Fruit fly (Drosophila melanogaster) whole organism, embryonic: ENCODE data around the gene CG14383.
A peak's percentile ranks its signal among the peaks of the same experiment; 100 is the strongest.

ENCODE experiments used
- Aef1 ChIP-seq: fragments of 200-800 bp; sonication (Bioruptor generic); IDR thresholded peaks from 3 replicates; pipeline ENCODE4 v1.3.6; 2022; ENCODE audit warnings: missing biosample characterization, missing genetic modification characterization
- CG10321 ChIP-seq: fragments of 200-800 bp; sonication (Bioruptor generic); IDR thresholded peaks from 2 replicates; pipeline ENCODE4 v1.3.6; 2022; ENCODE audit warnings: missing biosample characterization, missing genetic modification characterization
- CG10543 ChIP-seq: fragments of 200-800 bp; sonication (Bioruptor generic); optimal IDR thresholded peaks from 3 replicates; lab custom pipeline; 2017; ENCODE audit warnings: missing biosample characterization, mild to moderate bottlenecking, missing genetic modification characterization, moderate library complexity
- CG14014 ChIP-seq: fragments of 200-800 bp; sonication (Bioruptor generic); IDR thresholded peaks from 2 replicates; pipeline ENCODE4 v1.3.6; 2022; ENCODE audit warnings: missing biosample characterization, missing genetic modification characterization
- CG14710 ChIP-seq: fragments of 200-800 bp; sonication (Bioruptor generic); optimal IDR thresholded peaks from 3 replicates; lab custom pipeline; 2019; ENCODE audit warnings: missing biosample characterization, mild to moderate bottlenecking, missing genetic modification characterization, moderate library complexity
- CG17359 ChIP-seq: fragments of 200-800 bp; sonication (Bioruptor generic); optimal IDR thresholded peaks from 3 replicates; lab custom pipeline; 2018; ENCODE audit warnings: missing biosample characterization, mild to moderate bottlenecking, missing genetic modification characterization, moderate library complexity
- CG17385 ChIP-seq: fragments of 200-800 bp; sonication (Bioruptor generic); optimal IDR thresholded peaks from 3 replicates; lab custom pipeline; 2018; ENCODE audit warnings: missing biosample characterization, mild to moderate bottlenecking, missing genetic modification characterization
- CG17912 ChIP-seq: fragments of 200-800 bp; sonication (Bioruptor generic); optimal IDR thresholded peaks from 2 replicates; lab custom pipeline; 2018; ENCODE audit warnings: missing biosample characterization, mild to moderate bottlenecking, missing genetic modification characterization
- CG2129 ChIP-seq: fragments of 200-800 bp; sonication (Bioruptor generic); IDR thresholded peaks from 2 replicates; pipeline ENCODE4 v1.3.6; 2022; ENCODE audit warnings: missing biosample characterization, missing genetic modification characterization; ENCODE audit not compliant: partially characterized antibody
- CG3163 ChIP-seq: fragments of 200-800 bp; sonication (Bioruptor generic); optimal IDR thresholded peaks from 3 replicates; lab custom pipeline; 2016; ENCODE audit warnings: missing biosample characterization, missing genetic modification characterization
- CG34224 ChIP-seq: fragments of 200-800 bp; sonication (Bioruptor generic); IDR thresholded peaks from 3 replicates; pipeline ENCODE4 v1.3.6; 2022; ENCODE audit warnings: missing biosample characterization, missing genetic modification characterization; ENCODE audit not compliant: partially characterized antibody
- CG6272 ChIP-seq: fragments of 200-800 bp; sonication (Bioruptor generic); IDR thresholded peaks from 2 replicates; pipeline ENCODE4 v1.3.6; 2022; ENCODE audit warnings: missing biosample characterization, missing genetic modification characterization
- CG7786 ChIP-seq: fragments of 200-800 bp; sonication (Bioruptor generic); optimal IDR thresholded peaks from 2 replicates; lab custom pipeline; 2016; ENCODE audit warnings: missing biosample characterization, missing genetic modification characterization
- CG7928 ChIP-seq: fragments of 200-800 bp; sonication (Bioruptor generic); optimal IDR thresholded peaks from 2 replicates; lab custom pipeline; 2017; ENCODE audit warnings: missing biosample characterization, mild to moderate bottlenecking, missing genetic modification characterization
- CG9609 ChIP-seq: fragments of 200-800 bp; sonication (Bioruptor generic); optimal IDR thresholded peaks from 3 replicates; lab custom pipeline; 2016; ENCODE audit warnings: missing biosample characterization, missing genetic modification characterization
- CG9817 ChIP-seq: fragments of 200-800 bp; sonication (Bioruptor generic); optimal IDR thresholded peaks from 2 replicates; lab custom pipeline; 2018; ENCODE audit warnings: missing biosample characterization, mild to moderate bottlenecking, missing genetic modification characterization, moderate library complexity
- Chrac-16 ChIP-seq: fragments of 200-800 bp; sonication (Bioruptor generic); optimal IDR thresholded peaks from 3 replicates; lab custom pipeline; 2016; ENCODE audit warnings: missing biosample characterization, missing genetic modification characterization
- CkIIα-i1 ChIP-seq: fragments of 200-800 bp; sonication (Bioruptor generic); IDR thresholded peaks from 2 replicates; pipeline ENCODE4 v1.3.6; 2022; ENCODE audit warnings: missing biosample characterization, missing genetic modification characterization
- Deaf1 ChIP-seq: fragments of 200-800 bp; optimal IDR thresholded peaks from 3 replicates; lab custom pipeline; 2019; ENCODE audit warnings: missing biosample characterization, mild to moderate bottlenecking, missing genetic modification characterization, moderate library complexity
- Elba2 ChIP-seq: fragments of 200-800 bp; sonication (Bioruptor generic); optimal IDR thresholded peaks from 3 replicates; lab custom pipeline; 2016; ENCODE audit warnings: missing biosample characterization, missing genetic modification characterization
- H15 ChIP-seq: fragments of 200-800 bp; sonication (Bioruptor generic); IDR thresholded peaks from 3 replicates; pipeline ENCODE4 v1.3.6; 2022; ENCODE audit warnings: missing biosample characterization, missing genetic modification characterization
- HHEX ChIP-seq: fragments of 200-800 bp; sonication (Bioruptor generic); optimal IDR thresholded peaks from 3 replicates; lab custom pipeline; 2017; ENCODE audit warnings: missing biosample characterization, mild to moderate bottlenecking, missing genetic modification characterization, missing genetic modification reagents
- Hsf ChIP-seq: fragments of 200-800 bp; sonication (Bioruptor generic); optimal IDR thresholded peaks from 3 replicates; lab custom pipeline; 2016; ENCODE audit warnings: missing biosample characterization, missing genetic modification characterization
- Jarid2 ChIP-seq: fragments of 200-800 bp; sonication (Bioruptor generic); optimal IDR thresholded peaks from 3 replicates; lab custom pipeline; 2017; ENCODE audit warnings: mild to moderate bottlenecking, missing biosample characterization, missing genetic modification reagents, missing genetic modification characterization
- Med ChIP-seq: fragments of 200-800 bp; sonication (Bioruptor generic); peaks from one replicate; lab custom pipeline; 2016; ENCODE audit warnings: missing biosample characterization, missing genetic modification characterization, mild to moderate bottlenecking, inconsistent platforms, moderate library complexity
- Myb ChIP-seq: fragments of 200-800 bp; sonication (Bioruptor generic); optimal IDR thresholded peaks from 2 replicates; lab custom pipeline; 2016; ENCODE audit warnings: missing biosample characterization, missing genetic modification characterization
- NfI ChIP-seq: fragments of 200-800 bp; sonication (Bioruptor generic); optimal IDR thresholded peaks from 3 replicates; lab custom pipeline; 2018; ENCODE audit warnings: missing biosample characterization, mild to moderate bottlenecking, missing genetic modification characterization, moderate library complexity
- Usf ChIP-seq: fragments of 200-800 bp; sonication (Bioruptor generic); optimal IDR thresholded peaks from 2 replicates; lab custom pipeline; 2017; ENCODE audit warnings: missing genotype, missing biosample characterization, missing genetic modification characterization
- Vsx1 ChIP-seq: fragments of 200-800 bp; sonication (Bioruptor generic); optimal IDR thresholded peaks from 2 replicates; lab custom pipeline; 2017; ENCODE audit warnings: missing biosample characterization, mild to moderate bottlenecking, missing genetic modification characterization, missing genetic modification reagents
- ato ChIP-seq: fragments of 200-800 bp; sonication (Bioruptor generic); IDR thresholded peaks from 2 replicates; pipeline ENCODE4 v1.3.6; 2022; ENCODE audit warnings: missing biosample characterization, missing genetic modification characterization; ENCODE audit not compliant: partially characterized antibody
- bigmax ChIP-seq: fragments of 200-800 bp; sonication (Bioruptor generic); optimal IDR thresholded peaks from 2 replicates; lab custom pipeline; 2018; ENCODE audit warnings: missing biosample characterization, mild to moderate bottlenecking, missing genetic modification characterization
- ci ChIP-seq: fragments of 200-800 bp; sonication (Bioruptor generic); IDR thresholded peaks from 3 replicates; pipeline ENCODE4 v1.3.6; 2022; ENCODE audit warnings: missing biosample characterization, missing genetic modification characterization
- corto ChIP-seq: fragments of 200-800 bp; sonication (Bioruptor generic); optimal IDR thresholded peaks from 2 replicates; lab custom pipeline; 2016; ENCODE audit warnings: missing biosample characterization, mild to moderate bottlenecking, missing genetic modification characterization, moderate library complexity
- dpn ChIP-seq, 2 experiments: fragments of 200-800 bp; sonication (Bioruptor generic); optimal IDR thresholded peaks; 3 replicates each; lab custom pipeline; 2016; ENCODE audit warnings: missing biosample characterization in 2 of 2, missing genetic modification characterization in 2 of 2
- en ChIP-seq: fragments of 200-800 bp; sonication (Bioruptor generic); optimal IDR thresholded peaks from 2 replicates; lab custom pipeline; 2016; ENCODE audit warnings: missing biosample characterization, missing genetic modification characterization
- fru ChIP-seq: fragments of >200 bp; optimal IDR thresholded peaks from 2 replicates; lab custom pipeline; 2017
- insv ChIP-seq, 2 experiments: fragments of 200-800 bp; sonication (Bioruptor generic); optimal IDR thresholded peaks; 3 replicates each; lab custom pipeline; 2016 to 2018; ENCODE audit warnings: missing biosample characterization in 2 of 2, missing genetic modification characterization in 2 of 2
- klu ChIP-seq: fragments of 200-800 bp; sonication (Bioruptor generic); IDR thresholded peaks from 2 replicates; pipeline ENCODE4 v1.3.6; 2022; ENCODE audit warnings: missing biosample characterization, missing genetic modification characterization
- lmd ChIP-seq: fragments of 200-800 bp; sonication (Bioruptor generic); IDR thresholded peaks from 2 replicates; pipeline ENCODE4 v1.3.6; 2022; ENCODE audit warnings: missing biosample characterization, missing genetic modification characterization
- onecut ChIP-seq: fragments of 200-800 bp; sonication (Bioruptor generic); IDR thresholded peaks from 2 replicates; pipeline ENCODE4 v1.3.6; 2022; ENCODE audit warnings: missing biosample characterization, missing genetic modification characterization
- pan ChIP-seq, 4 experiments: fragments of >200 bp in 3 of 4; fragments of 200-800 bp in 1 of 4; sonication (Bioruptor generic) in 1 of 4; optimal IDR thresholded peaks in 3 of 4; IDR thresholded peaks in 1 of 4; 2 replicates each; pipeline versions ENCODE4 v1.3.6 to Lab custom; 2017 to 2022; ENCODE audit warnings: missing biosample characterization in 2 of 4, missing genetic modification characterization in 2 of 4, mixed read lengths in 1 of 4
- phol ChIP-seq: fragments of 200-800 bp; sonication (Bioruptor generic); optimal IDR thresholded peaks from 3 replicates; lab custom pipeline; 2018; ENCODE audit warnings: missing biosample characterization, mild to moderate bottlenecking, missing genetic modification characterization, moderate library complexity
- pzg ChIP-seq: fragments of 200-800 bp; sonication (Bioruptor generic); optimal IDR thresholded peaks from 3 replicates; lab custom pipeline; 2018; ENCODE audit warnings: missing biosample characterization, mild to moderate bottlenecking, missing genetic modification characterization, moderate library complexity
- ssp ChIP-seq: fragments of 200-800 bp; sonication (Bioruptor generic); IDR thresholded peaks from 2 replicates; pipeline ENCODE4 v1.3.6; 2022; ENCODE audit warnings: missing biosample characterization, missing genetic modification characterization
- sug ChIP-seq: fragments of 200-800 bp; optimal IDR thresholded peaks from 2 replicates; lab custom pipeline; 2019; ENCODE audit warnings: missing biosample characterization, mild to moderate bottlenecking, missing genetic modification characterization, moderate library complexity
- tap ChIP-seq: fragments of 200-800 bp; optimal IDR thresholded peaks from 3 replicates; lab custom pipeline; 2019; ENCODE audit warnings: missing biosample characterization, mild to moderate bottlenecking, missing genetic modification characterization, moderate library complexity
- ttk ChIP-seq: fragments of 200-800 bp; sonication (Bioruptor generic); IDR thresholded peaks from 2 replicates; pipeline ENCODE4 v2.1.2; 2022; ENCODE audit warnings: missing biosample characterization, missing genetic modification characterization
- tx ChIP-seq: fragments of 200-800 bp; sonication (Bioruptor generic); optimal IDR thresholded peaks from 2 replicates; lab custom pipeline; 2016; ENCODE audit warnings: missing biosample characterization, missing genetic modification characterization

The CG14383 gene

dm6 chr3R:12960929-12961855 lies 27.1 kb downstream of the CG14383 start, which contains the start of gene Spc25 (continued):
- 0 out of 2 replicates have a peak, but pooled peaks have one; percentile 20 for TF ChIP-seq CG14014
- TF ChIP-seq Med, result peak; percentile 94
- TF ChIP-seq CG34224 (GFP tag; lab: Robert Waterston, UW), result peak; percentile 93
- no peak for TF ChIP-seq CG10543 (GFP tag; lab: Kevin White, UChicago)
- TF ChIP-seq CG9817 (tag; lab: Kevin White, UChicago), result peak; percentile 33
- TF ChIP-seq corto (GFP tag; lab: Kevin White, UChicago), result no peak
- TF ChIP-seq tx (GFP tag; lab: Kevin White, UChicago), result peak; percentile 60
- TF ChIP-seq H15 (GFP tag; lab: Robert Waterston, UW), result peak; percentile 63; the same call in 1 of the 3 replicates
- TF ChIP-seq ssp, result peak; percentile 43
- peak; percentile 64 for TF ChIP-seq Hsf (GFP tag; lab: Kevin White, UChicago)
- no peak for TF ChIP-seq tap (tag; lab: Kevin White, UChicago)
- TF ChIP-seq ato (GFP tag; lab: Robert Waterston, UW), result peak; percentile 95
- no peak for TF ChIP-seq NfI (GFP tag; lab: Kevin White, UChicago)
- no peak for TF ChIP-seq CG10321 (GFP tag; lab: Robert Waterston, UW)
- no peak for TF ChIP-seq Vsx1 (GFP tag; lab: Kevin White, UChicago)
- TF ChIP-seq Aef1 (GFP tag; lab: Robert Waterston, UW), result no peak
- TF ChIP-seq CG14710 (tag; lab: Kevin White, UChicago), result peak; percentile 58
- TF ChIP-seq Jarid2 (GFP tag; lab: Kevin White, UChicago), result no peak
- no peak for TF ChIP-seq CG7928 (GFP tag; lab: Kevin White, UChicago)
- peak; percentile 27; the same call in 1 of the 3 replicates for TF ChIP-seq ci
- TF ChIP-seq Usf (GFP tag; lab: Kevin White, UChicago), result no peak
- TF ChIP-seq CG17385, result no peak
- peak; percentile 37 for TF ChIP-seq CG7786 (GFP tag; lab: Kevin White, UChicago)
- no peak for TF ChIP-seq pan (optimal IDR thresholded peaks at IDR 0.05; lab: Kevin White, UChicago)
- no peak for TF ChIP-seq pan (GFP tag; optimal IDR thresholded peaks at IDR 0.05 in 1 of 2, IDR thresholded peaks at IDR 0.05 in 1 of 2)
- TF ChIP-seq CG6272 (GFP tag; lab: Robert Waterston, UW), result peak; percentile 76
- peak; percentile 31; the same call in 1 of the 2 replicates for TF ChIP-seq lmd (GFP tag; lab: Robert Waterston, UW)
- peak; percentile 42 for TF ChIP-seq phol (tag; lab: Kevin White, UChicago)
- TF ChIP-seq ttk (GFP tag; lab: Robert Waterston, UW), result peak; percentile 41; the same call in 1 of the 2 replicates
- peak; percentile 64 for TF ChIP-seq Elba2
- no peak for TF ChIP-seq insv (GFP tag; optimal IDR thresholded peaks at IDR 0.05; lab: Kevin White, UChicago)
- no peak for TF ChIP-seq Deaf1 (tag; lab: Kevin White, UChicago)
- TF ChIP-seq onecut (GFP tag; lab: Robert Waterston, UW), result no peak; the same call in 1 of the 2 replicates
- no peak for TF ChIP-seq fru
- no peak for TF ChIP-seq HHEX (GFP tag; lab: Kevin White, UChicago)
- no peak for TF ChIP-seq CkIIα-i1 (GFP tag; lab: Robert Waterston, UW)
- peak; percentile 38 for TF ChIP-seq CG3163 (GFP tag; lab: Kevin White, UChicago)
- peak; percentile 63 for TF ChIP-seq Myb (GFP tag; lab: Kevin White, UChicago)
- peak; percentile 76 for TF ChIP-seq CG2129 (GFP tag; lab: Robert Waterston, UW)
- peak; percentile 26 for TF ChIP-seq sug
- peak; percentile 52 for TF ChIP-seq CG9609 (GFP tag; lab: Kevin White, UChicago)
- TF ChIP-seq CG17912 (GFP tag; lab: Kevin White, UChicago), result no peak
- no peak for TF ChIP-seq CG17359 (tag; lab: Kevin White, UChicago)
- no peak for TF ChIP-seq bigmax
- TF ChIP-seq Chrac-16 (GFP tag; lab: Kevin White, UChicago), result peak; percentile 68
- TF ChIP-seq pzg, result peak; percentile 91
- no peak for TF ChIP-seq en
- no peak for TF ChIP-seq klu (GFP tag; lab: Robert Waterston, UW)
- peak; percentile 67 to 68 for TF ChIP-seq dpn (GFP tag; optimal IDR thresholded peaks at IDR 0.05; lab: Kevin White, UChicago)
